Worm (Caenorhabditis elegans) whole organism, late embryonic: ENCODE results near the gene uaf-2.

ENCODE experiments used
- ceh-6 ChIP-seq: fragments of 200-800 bp; sonication (Bioruptor generic); optimal IDR thresholded peaks from 2 replicates; lab custom pipeline; 2018; ENCODE audit warnings: mild to moderate bottlenecking, missing genetic modification characterization, missing compliant biosample characterization
- fkh-10 ChIP-seq: fragments of 150-350 bp; optimal IDR thresholded peaks from 2 replicates; lab custom pipeline; 2014; ENCODE audit warnings: missing biosample characterization, missing genetic modification reagents, missing genetic modification characterization
- pqm-1 ChIP-seq: sonication (generic microtip); optimal IDR thresholded peaks from 2 replicates; lab custom pipeline; 2016; ENCODE audit warnings: missing genetic modification characterization, missing compliant biosample characterization
- sox-4 ChIP-seq: sonication (generic microtip); optimal IDR thresholded peaks from 2 replicates; lab custom pipeline; 2017; ENCODE audit warnings: mild to moderate bottlenecking, missing genetic modification characterization, inconsistent platforms, missing compliant biosample characterization
- unc-86 ChIP-seq: sonication (generic microtip); optimal IDR thresholded peaks from 2 replicates; lab custom pipeline; 2016; ENCODE audit warnings: missing genetic modification characterization, missing compliant biosample characterization

DNA sequence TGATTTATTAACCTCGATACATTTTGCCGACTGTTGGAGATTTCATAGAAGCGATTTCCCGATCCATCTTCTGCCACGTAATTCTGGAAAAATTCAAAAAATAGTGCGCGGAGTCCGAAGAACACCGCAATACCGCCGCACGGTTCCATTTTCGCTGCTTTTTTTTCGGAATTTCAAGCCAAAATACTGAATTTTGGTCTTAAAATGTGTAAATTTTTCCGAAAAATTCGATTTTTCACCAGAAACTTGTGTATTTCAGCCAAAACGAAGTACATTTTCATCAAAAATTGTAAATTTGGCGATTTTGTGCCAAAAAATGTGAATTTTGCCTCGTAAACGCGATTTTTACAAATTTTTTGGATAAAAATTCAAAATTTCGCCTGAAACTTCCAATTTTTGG is 15.5 kb downstream of the uaf-2 start:
- TF ChIP-seq sox-4 (tag; lab: Kevin White, UChicago) (no peak), fkh-10 (GFP tag; lab: Kevin White, UChicago) (no peak), ceh-6 (no peak), pqm-1 (no peak), unc-86 (tag; lab: Kevin White, UChicago) (no peak)
